Worm (Caenorhabditis elegans): Measurements from ENCODE around the gene taf-12.

DNA sequence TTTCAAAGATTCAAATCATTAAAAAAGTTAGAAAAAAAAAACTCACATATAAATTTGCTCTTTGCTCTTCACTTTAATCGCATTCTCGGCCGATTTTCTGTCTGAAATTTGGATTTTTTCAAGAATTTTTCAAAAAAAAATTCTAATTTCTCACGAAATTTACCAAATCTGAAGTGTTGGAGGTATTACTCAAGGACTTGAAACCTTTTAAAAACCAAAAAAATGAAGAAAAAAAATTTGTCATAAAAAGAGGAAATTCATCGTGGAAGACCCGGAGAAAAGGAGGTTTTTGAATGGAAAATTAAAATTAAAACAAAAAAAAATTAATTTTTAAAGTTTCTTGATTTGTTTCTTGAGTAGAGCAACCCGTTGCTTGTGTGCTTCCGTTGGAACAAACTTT is 6.9 kb downstream of the taf-12 start, which contains the start of gene Y56A3A.2:
- TF ChIP-seq him-1 (tag; optimal IDR thresholded peaks at IDR 0.05) (no peak), dao-5 (tag; optimal IDR thresholded peaks at IDR 0.05) (no peak), W03F9.2 (tag; optimal IDR thresholded peaks at IDR 0.05) (no peak)
